Worm (Caenorhabditis elegans): ENCODE results near the gene pigb-1.

- TF ChIP-seq sup-37 (GFP tag; optimal IDR thresholded peaks at IDR 0.05) (no peak), nhr-28 (tag; optimal IDR thresholded peaks at IDR 0.05) (no peak), dpl-1 (GFP tag; optimal IDR thresholded peaks at IDR 0.05) (no peak), fos-1 (tag; optimal IDR thresholded peaks at IDR 0.05) (no peak), efl-1 (optimal IDR thresholded peaks at IDR 0.05) (no peak), efl-1 (GFP tag; optimal IDR thresholded peaks at IDR 0.05 in 1 of 2) (peak in 1 of 2 experiments; percentile 72), elt-3 (tag; optimal IDR thresholded peaks at IDR 0.05) (no peak), nhr-76 (tag; optimal IDR thresholded peaks at IDR 0.05) (no peak), mep-1 (tag; optimal IDR thresholded peaks at IDR 0.05) (no peak), mdl-1 (tag; optimal IDR thresholded peaks at IDR 0.05) (no peak), ets-5 (GFP tag; IDR thresholded peaks at IDR 0.05) (no peak), pqm-1 (tag; optimal IDR thresholded peaks at IDR 0.05) (no peak), ztf-4 (tag; optimal IDR thresholded peaks at IDR 0.05) (no peak)
Observed at ce11 chrII:4998657-4999056, 5.8 kb upstream of the pigb-1 start, which contains the start of gene F59A6.11.

Measured in whole organism, L1 larva.